Worm (Caenorhabditis elegans): ENCODE results near the gene srab-6.

DNA sequence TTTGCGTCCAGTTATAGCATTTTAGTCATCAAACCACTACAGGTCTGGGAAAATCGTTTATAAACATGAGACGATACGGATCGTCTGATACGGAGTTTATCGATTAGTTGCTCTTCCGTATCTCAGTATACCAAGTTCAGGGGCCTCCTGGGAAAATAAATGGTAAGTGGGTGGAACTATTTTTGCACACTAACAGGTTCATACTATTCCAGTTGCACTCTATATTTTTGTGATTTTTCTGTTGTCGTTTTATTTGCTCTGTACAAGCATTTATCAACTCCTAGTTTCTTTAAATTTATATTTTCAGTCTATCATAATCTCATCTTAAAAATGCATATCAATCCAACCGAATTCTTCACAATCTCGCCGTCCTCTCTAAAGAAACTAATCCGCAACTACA is 36.8 kb downstream of the srab-6 start, which contains the start of gene Y73C8C.3:
- no peak for TF ChIP-seq snpc-4 (tag; optimal IDR thresholded peaks at IDR 0.05)
- no peak for TF ChIP-seq fos-1 (tag; optimal IDR thresholded peaks at IDR 0.05)
- no peak for TF ChIP-seq unc-130 (tag; optimal IDR thresholded peaks at IDR 0.05)
- no peak for TF ChIP-seq ama-1 (optimal IDR thresholded peaks at IDR 0.05)
- TF ChIP-seq lin-13 (GFP tag; optimal IDR thresholded peaks at IDR 0.05): no peak
- TF ChIP-seq sptf-1 (tag; optimal IDR thresholded peaks at IDR 0.05): no peak
- no peak for TF ChIP-seq sox-4 (tag; optimal IDR thresholded peaks at IDR 0.05)
- no peak for TF ChIP-seq tbx-2 (tag; optimal IDR thresholded peaks at IDR 0.05)
- no peak for TF ChIP-seq ces-1 (GFP tag; optimal IDR thresholded peaks at IDR 0.05)

Measured in whole organism, L1 larva.